Fruit fly (Drosophila melanogaster): ENCODE data around the gene Sr-CIV.
A peak's percentile ranks its signal among the peaks of the same experiment; 100 is the strongest.

The Sr-CIV gene

dm6 chr2L:3566532-3566931 is 42.7 kb upstream of the Sr-CIV start (continued):
- TF ChIP-seq NC2β (GFP tag; optimal IDR thresholded peaks at IDR 0.05) (peak; percentile 24), CG12104 (GFP tag; optimal IDR thresholded peaks at IDR 0.05) (no peak), sens-2 (GFP tag; IDR thresholded peaks at IDR 0.05) (peak; percentile 25; the same call in 1 of the 2 replicates), Nf-YC (tag; optimal IDR thresholded peaks at IDR 0.05) (no peak), ttk (GFP tag; IDR thresholded peaks at IDR 0.05) (0 out of 2 replicates have a peak, but pooled peaks have one; percentile 28), CG16815 (GFP tag; optimal IDR thresholded peaks at IDR 0.05) (peak; percentile 24), Mes4 (GFP tag; optimal IDR thresholded peaks at IDR 0.05) (peak; percentile 1), Ssrp (tag; optimal IDR thresholded peaks at IDR 0.05) (peak; percentile 33), Bteb2 (GFP tag; optimal IDR thresholded peaks at IDR 0.05) (no peak), kay (GFP tag; optimal IDR thresholded peaks at IDR 0.05) (no peak), CG15514 (GFP tag; optimal IDR thresholded peaks at IDR 0.05) (no peak), CG7963 (GFP tag; IDR thresholded peaks at IDR 0.05; ENCODE audit: partially characterized antibody) (no peak), dm (GFP tag; optimal IDR thresholded peaks at IDR 0.05) (no peak), run (tag; optimal IDR thresholded peaks at IDR 0.05) (no peak), Hr78 (GFP tag; optimal IDR thresholded peaks at IDR 0.05) (no peak), CG12236 (GFP tag; optimal IDR thresholded peaks at IDR 0.05) (peak; percentile 7), CG8281 (tag; optimal IDR thresholded peaks at IDR 0.05) (no peak), Hmx (GFP tag; optimal IDR thresholded peaks at IDR 0.05) (no peak), MESR4 (GFP tag; optimal IDR thresholded peaks at IDR 0.05) (no peak), unpg (GFP tag; optimal IDR thresholded peaks at IDR 0.05) (peak; percentile 47), sd (tag; optimal IDR thresholded peaks at IDR 0.05) (no peak), vfl (GFP tag; optimal IDR thresholded peaks at IDR 0.05) (no peak), Jarid2 (GFP tag; optimal IDR thresholded peaks at IDR 0.05) (no peak), CG2202 (tag; optimal IDR thresholded peaks at IDR 0.05) (peak; percentile 51), CG31224 (GFP tag; IDR thresholded peaks at IDR 0.05) (no peak), ash1 (GFP tag; optimal IDR thresholded peaks at IDR 0.05) (no peak), CG6683 (GFP tag; optimal IDR thresholded peaks at IDR 0.05) (no peak), CG14050 (GFP tag; IDR thresholded peaks at IDR 0.05) (no peak), pfk (GFP tag; optimal IDR thresholded peaks at IDR 0.05) (no peak), Dll (GFP tag; IDR thresholded peaks at IDR 0.05; ENCODE audit: partially characterized antibody) (no peak), Atf3 (GFP tag; optimal IDR thresholded peaks at IDR 0.05) (no peak), CG6689 (GFP tag; IDR thresholded peaks at IDR 0.05) (peak; percentile 46; the same call in 1 of the 2 replicates), MBD-R2 (GFP tag; IDR thresholded peaks at IDR 0.05) (no peak), CG11456 (GFP tag; IDR thresholded peaks at IDR 0.05) (no peak), CG4282 (GFP tag; optimal IDR thresholded peaks at IDR 0.05) (no peak), Hmr (GFP tag; optimal IDR thresholded peaks at IDR 0.05) (no peak), hb (GFP tag; IDR thresholded peaks at IDR 0.05; ENCODE audit: partially characterized antibody) (no peak), esg (GFP tag; conservative IDR thresholded peaks at IDR 0.05) (no peak), CTCF (GFP tag; optimal IDR thresholded peaks at IDR 0.05) (no peak), sim (GFP tag; IDR thresholded peaks at IDR 0.05) (peak; percentile 64), CG11085 (GFP tag; IDR thresholded peaks at IDR 0.05) (no peak), zf30C (GFP tag; optimal IDR thresholded peaks at IDR 0.05) (no peak), Fer3 (tag; optimal IDR thresholded peaks at IDR 0.05) (no peak), lola (GFP tag; optimal IDR thresholded peaks at IDR 0.05) (peak in 1 of 3 experiments; percentile 76), D (optimal IDR thresholded peaks at IDR 0.05) (no peak), D (GFP tag; optimal IDR thresholded peaks at IDR 0.05) (peak; percentile 55), zfh2 (GFP tag; optimal IDR thresholded peaks at IDR 0.05) (no peak), Taf1 (GFP tag; IDR thresholded peaks at IDR 0.05) (no peak), zen2 (GFP tag; IDR thresholded peaks at IDR 0.05; ENCODE audit: partially characterized antibody) (no peak), repo (GFP tag; optimal IDR thresholded peaks at IDR 0.05) (peak; percentile 25), nau (GFP tag; optimal IDR thresholded peaks at IDR 0.05) (no peak), mirr (GFP tag; optimal IDR thresholded peaks at IDR 0.05) (no peak)

Measured in whole organism, embryonic.